Worm (Caenorhabditis elegans): Measurements from ENCODE around the gene egl-43.

egl-43 gene

DNA sequence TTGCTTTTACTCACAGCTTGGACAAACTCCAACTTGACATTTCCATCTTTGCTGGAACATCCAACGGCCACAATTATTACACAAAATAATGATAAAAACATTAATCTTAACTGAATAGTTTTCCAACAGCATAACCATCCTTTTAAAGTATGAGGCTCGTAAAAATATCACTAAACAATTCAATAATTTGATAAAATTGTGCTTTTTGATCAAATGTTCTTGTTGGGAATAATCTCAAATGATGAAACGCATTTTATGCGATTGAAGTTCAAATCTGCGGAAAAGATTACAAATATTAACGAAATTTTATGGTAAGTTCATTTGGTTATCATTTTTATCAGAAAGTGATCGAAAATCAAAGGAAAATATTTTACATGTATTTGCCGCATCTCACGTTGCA lies 34.5 kb upstream of the egl-43 start, which contains the start of gene pho-10:
pho-10 (minus strand) TSS at position 101 of the 400 bp plus-strand sequence.
- TF ChIP-seq swsn-7 (tag; optimal IDR thresholded peaks at IDR 0.05) (no peak), nhr-77 (tag; optimal IDR thresholded peaks at IDR 0.05) (no peak), fkh-10 (GFP tag; optimal IDR thresholded peaks at IDR 0.05) (no peak), ces-1 (GFP tag; optimal IDR thresholded peaks at IDR 0.05) (no peak), sptf-1 (tag; optimal IDR thresholded peaks at IDR 0.05) (no peak), F16B12.6 (tag; optimal IDR thresholded peaks at IDR 0.05) (no peak), lir-3 (tag; optimal IDR thresholded peaks at IDR 0.05; ENCODE audit: poor library complexity) (no peak), xbp-1 (tag; optimal IDR thresholded peaks at IDR 0.05) (no peak), unc-98 (GFP tag; IDR thresholded peaks at IDR 0.05) (no peak), elt-3 (tag; optimal IDR thresholded peaks at IDR 0.05) (no peak), unc-62 (GFP tag; optimal IDR thresholded peaks at IDR 0.05) (no peak), mef-2 (tag; optimal IDR thresholded peaks at IDR 0.05) (no peak), hpl-2 (GFP tag; optimal IDR thresholded peaks at IDR 0.05) (no peak), C16A3.4 (tag; optimal IDR thresholded peaks at IDR 0.05) (no peak), lin-15B (tag; optimal IDR thresholded peaks at IDR 0.05) (no peak), unc-30 (tag; optimal IDR thresholded peaks at IDR 0.05) (no peak), egl-27 (tag; optimal IDR thresholded peaks at IDR 0.05) (no peak)

ce11 chrII:9921622-9922269 lies 33.2 kb upstream of the egl-43 start, which contains the start of gene C05C10.2:
C05C10.2 (plus strand) TSS chrII:9922219.
- TF ChIP-seq efl-1 (optimal IDR thresholded peaks at IDR 0.05), result peak in 1 of 2 experiments; percentile 44
- TF ChIP-seq efl-1 (GFP tag; optimal IDR thresholded peaks at IDR 0.05 in 1 of 2), result peak in 1 of 2 experiments; percentile 27
- no peak for TF ChIP-seq F16B12.6 (tag; optimal IDR thresholded peaks at IDR 0.05)
- peak in 1 of 2 experiments; percentile 11 for TF ChIP-seq lin-35 (GFP tag; optimal IDR thresholded peaks at IDR 0.05)
- TF ChIP-seq nhr-11 (tag; optimal IDR thresholded peaks at IDR 0.05), result no peak
- peak; percentile 5 for TF ChIP-seq mep-1 (tag; optimal IDR thresholded peaks at IDR 0.05)
- TF ChIP-seq nhr-19 (GFP tag; conservative IDR thresholded peaks at IDR 0.05), result no peak
- TF ChIP-seq blmp-1 (tag; optimal IDR thresholded peaks at IDR 0.05), result peak; percentile 28
- TF ChIP-seq elt-3 (tag; optimal IDR thresholded peaks at IDR 0.05), result no peak
- TF ChIP-seq ceh-88 (GFP tag; IDR thresholded peaks at IDR 0.05), result no peak

- TF ChIP-seq alr-1 (tag; optimal IDR thresholded peaks at IDR 0.05; ENCODE audit: borderline replicate concordance), result no peak
- no peak for TF ChIP-seq elt-2 (tag; optimal IDR thresholded peaks at IDR 0.05)
- TF ChIP-seq fkh-4 (tag; optimal IDR thresholded peaks at IDR 0.05; ENCODE audit: borderline replicate concordance), result no peak
- no peak for TF ChIP-seq lin-35 (GFP tag; optimal IDR thresholded peaks at IDR 0.05)
These were observed 26.5 kb upstream of the egl-43 start for ce11 chrII:9928470-9928869.

DNA sequence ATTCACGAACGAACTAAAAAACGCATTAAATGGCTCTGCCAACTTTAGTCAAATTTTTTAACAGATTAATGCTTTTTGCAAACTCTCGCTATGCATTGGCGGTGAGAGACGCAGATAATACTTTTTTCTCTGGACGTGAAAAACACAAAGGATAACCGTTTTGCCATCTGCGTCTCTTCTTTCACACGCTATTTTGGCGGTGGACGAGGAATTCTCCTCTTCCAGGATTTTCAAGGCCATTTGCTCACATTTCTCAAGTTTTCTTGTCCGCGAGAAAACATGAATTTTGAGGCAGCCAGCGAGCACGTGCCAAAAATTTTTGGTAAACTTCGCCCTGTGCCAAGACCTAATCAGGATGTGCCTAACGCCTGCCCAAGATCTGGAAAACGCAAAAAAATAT lies 24.0 kb upstream of the egl-43 start:
- TF ChIP-seq Y116A8C.19 (tag; optimal IDR thresholded peaks at IDR 0.05; ENCODE audit: borderline replicate concordance) (no peak), hlh-4 (tag; optimal IDR thresholded peaks at IDR 0.05) (no peak), lin-13 (GFP tag; optimal IDR thresholded peaks at IDR 0.05) (peak; percentile 18), ceh-63 (GFP tag; optimal IDR thresholded peaks at IDR 0.05) (no peak), snpc-4 (tag; optimal IDR thresholded peaks at IDR 0.05) (no peak), nhr-28 (tag; optimal IDR thresholded peaks at IDR 0.05) (no peak), ceh-90 (tag; optimal IDR thresholded peaks at IDR 0.05) (peak; percentile 68), fos-1 (tag; optimal IDR thresholded peaks at IDR 0.05) (no peak), ama-1 (optimal IDR thresholded peaks at IDR 0.05) (no peak), sox-4 (tag; optimal IDR thresholded peaks at IDR 0.05) (no peak), F16B12.6 (tag; optimal IDR thresholded peaks at IDR 0.05) (no peak), nhr-76 (tag; optimal IDR thresholded peaks at IDR 0.05) (no peak), C16A3.4 (tag; optimal IDR thresholded peaks at IDR 0.05) (no peak), unc-86 (tag; optimal IDR thresholded peaks at IDR 0.05) (peak; percentile 51), lir-3 (tag; optimal IDR thresholded peaks at IDR 0.05; ENCODE audit: poor library complexity) (peak; percentile 78), sptf-1 (tag; optimal IDR thresholded peaks at IDR 0.05) (no peak), skn-1 (tag; optimal IDR thresholded peaks at IDR 0.05) (no peak), nhr-12 (tag; optimal IDR thresholded peaks at IDR 0.05) (no peak), aly-2 (tag; optimal IDR thresholded peaks at IDR 0.05) (no peak), sup-37 (GFP tag; optimal IDR thresholded peaks at IDR 0.05) (no peak), unc-30 (tag; optimal IDR thresholded peaks at IDR 0.05) (no peak), nhr-90 (tag; optimal IDR thresholded peaks at IDR 0.05; ENCODE audit: poor library complexity) (no peak), hlh-17 (GFP tag; optimal IDR thresholded peaks at IDR 0.05; ENCODE audit: borderline replicate concordance) (no peak), nhr-20 (tag; optimal IDR thresholded peaks at IDR 0.05) (peak; percentile 46), C04F5.9 (tag; optimal IDR thresholded peaks at IDR 0.05) (peak; percentile 9), fkh-10 (GFP tag; optimal IDR thresholded peaks at IDR 0.05) (no peak)
